Worm (Caenorhabditis elegans) whole organism, young adult: ENCODE results near the gene mca-2.

Experiments
- B0035.1 ChIP-seq: sonication (generic microtip); optimal IDR thresholded peaks from 2 replicates; lab custom pipeline; 2016; ENCODE audit warnings: missing genetic modification characterization, mild to moderate bottlenecking, missing compliant biosample characterization, missing genotype, missing genetic modification reagents
- B0336.3 ChIP-seq: fragments of 200-800 bp; sonication (Bioruptor generic); IDR thresholded peaks from 2 replicates; pipeline ENCODE4 v1.3.6; 2022; ENCODE audit warnings: missing genetic modification characterization, missing compliant biosample characterization
- F10E7.11 ChIP-seq: sonication (generic microtip); optimal IDR thresholded peaks from 2 replicates; lab custom pipeline; 2017; ENCODE audit warnings: mild to moderate bottlenecking, missing genetic modification characterization, moderate library complexity, missing compliant biosample characterization
- F37B4.10 ChIP-seq: fragments of 200-800 bp; sonication (Bioruptor generic); IDR thresholded peaks from 2 replicates; pipeline ENCODE4 v1.3.6; 2022; ENCODE audit warnings: missing genetic modification characterization, missing compliant biosample characterization
- F52B5.7 ChIP-seq: sonication (generic microtip); optimal IDR thresholded peaks from 2 replicates; lab custom pipeline; 2016; ENCODE audit warnings: mild to moderate bottlenecking, missing genetic modification characterization, missing compliant biosample characterization
- Y53F4B.3 ChIP-seq: fragments of 200-800 bp; sonication (Bioruptor generic); IDR thresholded peaks from 2 replicates; pipeline ENCODE4 v1.3.6; 2022; ENCODE audit warnings: missing genetic modification reagents, missing genetic modification characterization, missing compliant biosample characterization
- Y56A3A.18 ChIP-seq: fragments of 200-800 bp; sonication (Bioruptor generic); IDR thresholded peaks from 2 replicates; pipeline ENCODE4 v1.3.6; 2022; ENCODE audit warnings: missing genetic modification reagents, missing genetic modification characterization, missing compliant biosample characterization
- ama-1 ChIP-seq, 3 experiments: fragments of 150-350 bp in 1 of 3; sonication (generic microtip) in 2 of 3; optimal IDR thresholded peaks; 2 replicates each; lab custom pipeline; 2014 to 2018; ENCODE audit warnings: missing biosample characterization in 2 of 3, missing genetic modification characterization in 2 of 3, missing genetic modification reagents in 2 of 3
- attf-6 ChIP-seq: fragments of 200-800 bp; sonication (Bioruptor generic); IDR thresholded peaks from 2 replicates; pipeline ENCODE4 v1.3.6; 2022; ENCODE audit warnings: missing genetic modification reagents, missing genetic modification characterization, missing compliant biosample characterization
- ccch-3 ChIP-seq: fragments of 200-800 bp; sonication (Bioruptor generic); optimal IDR thresholded peaks from 2 replicates; lab custom pipeline; 2018; ENCODE audit warnings: mild to moderate bottlenecking, missing genetic modification characterization, missing compliant biosample characterization
- ceh-27 ChIP-seq: fragments of 200-800 bp; sonication (Bioruptor generic); optimal IDR thresholded peaks from 2 replicates; lab custom pipeline; 2018; ENCODE audit warnings: mild to moderate bottlenecking, missing genetic modification characterization, moderate library complexity, missing compliant biosample characterization
- ceh-40 ChIP-seq: fragments of 200-800 bp; sonication (Bioruptor generic); IDR thresholded peaks from 2 replicates; pipeline ENCODE4 v1.3.6; 2022; ENCODE audit warnings: missing genetic modification characterization, missing compliant biosample characterization
- dox-1 ChIP-seq: fragments of 200-800 bp; sonication (Bioruptor generic); IDR thresholded peaks from 2 replicates; pipeline ENCODE4 v1.3.6; 2022; ENCODE audit warnings: missing genetic modification reagents, missing genetic modification characterization, missing compliant biosample characterization
- dpff-1 ChIP-seq: sonication (generic microtip); optimal IDR thresholded peaks from 2 replicates; lab custom pipeline; 2017; ENCODE audit warnings: mild to moderate bottlenecking, missing genetic modification characterization, missing compliant biosample characterization
- efl-1 ChIP-seq: fragments of 150-350 bp; optimal IDR thresholded peaks from 2 replicates; lab custom pipeline; 2014; ENCODE audit warnings: missing biosample characterization, missing genetic modification reagents, missing genetic modification characterization
- fkh-3 ChIP-seq: sonication (generic microtip); optimal IDR thresholded peaks from 2 replicates; lab custom pipeline; 2016; ENCODE audit warnings: mild to moderate bottlenecking, missing genetic modification characterization, missing compliant biosample characterization
- hlh-12 ChIP-seq: sonication (generic microtip); optimal IDR thresholded peaks from 2 replicates; lab custom pipeline; 2016; ENCODE audit warnings: missing genetic modification characterization, missing compliant biosample characterization
- hsf-1 ChIP-seq: fragments of 200-800 bp; sonication (Bioruptor generic); IDR thresholded peaks from 2 replicates; pipeline ENCODE4 v1.3.6; 2022; ENCODE audit warnings: missing genetic modification reagents, missing genetic modification characterization, missing compliant biosample characterization
- lag-1 ChIP-seq: fragments of 200-800 bp; sonication (Bioruptor generic); IDR thresholded peaks from 2 replicates; pipeline ENCODE4 v1.3.6; 2022; ENCODE audit warnings: missing genetic modification reagents, missing genetic modification characterization, missing compliant biosample characterization
- lsl-1 ChIP-seq: fragments of 200-800 bp; sonication (Bioruptor generic); optimal IDR thresholded peaks from 2 replicates; lab custom pipeline; 2018; ENCODE audit warnings: mild to moderate bottlenecking, missing genetic modification characterization, moderate library complexity, missing compliant biosample characterization
- lsy-27 ChIP-seq: sonication (generic microtip); optimal IDR thresholded peaks from 2 replicates; lab custom pipeline; 2017; ENCODE audit warnings: missing genetic modification characterization, mild to moderate bottlenecking, missing compliant biosample characterization, antibody characterized with exemption, missing genotype, borderline replicate concordance; ENCODE audit not compliant: insufficient read depth
- madf-6 ChIP-seq: fragments of 200-800 bp; sonication (Bioruptor generic); IDR thresholded peaks from 2 replicates; pipeline ENCODE4 v1.3.6; 2022; ENCODE audit warnings: missing genetic modification reagents, missing genetic modification characterization, missing compliant biosample characterization
- madf-8 ChIP-seq: fragments of 200-800 bp; sonication (Bioruptor generic); conservative IDR thresholded peaks from 2 replicates; pipeline ENCODE4 v1.3.6; 2022; ENCODE audit warnings: missing genetic modification reagents, missing genetic modification characterization, missing compliant biosample characterization
- mcd-1 ChIP-seq: fragments of 200-800 bp; sonication (Bioruptor generic); IDR thresholded peaks from 2 replicates; pipeline ENCODE4 v1.3.6; 2022; ENCODE audit warnings: missing genetic modification reagents, missing genetic modification characterization, missing compliant biosample characterization
- mes-4 ChIP-seq: sonication (generic microtip); optimal IDR thresholded peaks from 2 replicates; lab custom pipeline; 2016; ENCODE audit warnings: missing genotype, missing genetic modification characterization, missing compliant biosample characterization
- nfya-1 ChIP-seq: sonication (generic microtip); optimal IDR thresholded peaks from 2 replicates; lab custom pipeline; 2017; ENCODE audit warnings: antibody characterized with exemption, missing compliant biosample characterization, missing genetic modification characterization, borderline replicate concordance; ENCODE audit not compliant: insufficient read depth
- nfyb-1 ChIP-seq: fragments of 200-800 bp; sonication (Bioruptor generic); IDR thresholded peaks from 2 replicates; pipeline ENCODE4 v1.3.6; 2022; ENCODE audit warnings: missing genetic modification reagents, missing genetic modification characterization, missing compliant biosample characterization
- nhr-80 ChIP-seq: sonication (generic microtip); optimal IDR thresholded peaks from 2 replicates; lab custom pipeline; 2016; ENCODE audit warnings: missing genetic modification characterization, missing compliant biosample characterization
- nhr-90 ChIP-seq: sonication (generic microtip); optimal IDR thresholded peaks from 2 replicates; lab custom pipeline; 2016; ENCODE audit warnings: missing genotype, mild to moderate bottlenecking, missing genetic modification characterization, missing compliant biosample characterization
- pbrm-1 ChIP-seq: fragments of 200-800 bp; sonication (Bioruptor generic); IDR thresholded peaks from 2 replicates; pipeline ENCODE4 v1.3.6; 2022; ENCODE audit warnings: missing genetic modification reagents, missing genetic modification characterization, missing compliant biosample characterization
- rcor-1 ChIP-seq: fragments of 200-800 bp; sonication (Bioruptor generic); IDR thresholded peaks from 2 replicates; pipeline ENCODE4 v1.3.6; 2022; ENCODE audit warnings: missing genetic modification reagents, missing genetic modification characterization, missing compliant biosample characterization
- repo-1 ChIP-seq: sonication (generic microtip); optimal IDR thresholded peaks from 2 replicates; lab custom pipeline; 2017; ENCODE audit warnings: mild to moderate bottlenecking, missing genetic modification characterization, missing compliant biosample characterization
- rpc-1 ChIP-seq, 2 experiments: fragments of 150-350 bp in 1 of 2; sonication (generic microtip) in 1 of 2; optimal IDR thresholded peaks; 2 replicates each; lab custom pipeline; 2014 to 2018; ENCODE audit warnings: missing biosample characterization in 1 of 2, missing genetic modification characterization in 1 of 2, missing genetic modification reagents in 1 of 2, missing genotype in 1 of 2
- sea-2 ChIP-seq: fragments of 200-800 bp; sonication (Bioruptor generic); IDR thresholded peaks from 2 replicates; pipeline ENCODE4 v1.3.6; 2022; ENCODE audit warnings: missing genetic modification characterization, missing compliant biosample characterization
- snpc-1.1 ChIP-seq: sonication (generic microtip); optimal IDR thresholded peaks from 2 replicates; lab custom pipeline; 2017; ENCODE audit warnings: missing genetic modification characterization, mild to moderate bottlenecking, missing compliant biosample characterization, antibody characterized with exemption, moderate library complexity, missing genotype, missing genetic modification reagents; ENCODE audit not compliant: insufficient read depth
- snpc-1.3 ChIP-seq: sonication (generic microtip); optimal IDR thresholded peaks from 2 replicates; lab custom pipeline; 2017; ENCODE audit warnings: missing genetic modification characterization, mild to moderate bottlenecking, missing compliant biosample characterization, antibody characterized with exemption, moderate library complexity, missing genotype, missing genetic modification reagents; ENCODE audit not compliant: insufficient read depth
- somi-1 ChIP-seq: fragments of 200-800 bp; sonication (Bioruptor generic); optimal IDR thresholded peaks from 2 replicates; lab custom pipeline; 2018; ENCODE audit warnings: mild to moderate bottlenecking, missing genetic modification characterization, missing compliant biosample characterization
- sptf-2 ChIP-seq: fragments of 200-800 bp; sonication (Bioruptor generic); optimal IDR thresholded peaks from 2 replicates; lab custom pipeline; 2018; ENCODE audit warnings: mild to moderate bottlenecking, missing genetic modification characterization, missing compliant biosample characterization
- tlf-1 ChIP-seq: fragments of 200-800 bp; sonication (Bioruptor generic); optimal IDR thresholded peaks from 2 replicates; lab custom pipeline; 2018; ENCODE audit warnings: mild to moderate bottlenecking, missing genetic modification characterization, missing compliant biosample characterization
- unc-62 ChIP-seq: fragments of 150-350 bp; optimal IDR thresholded peaks from 2 replicates; lab custom pipeline; 2014; ENCODE audit warnings: missing biosample characterization, missing genetic modification reagents, missing genetic modification characterization
- zfh-2 ChIP-seq: fragments of 200-800 bp; sonication (Bioruptor generic); conservative IDR thresholded peaks from 2 replicates; pipeline ENCODE4 v1.3.6; 2022; ENCODE audit warnings: missing genetic modification reagents, missing genetic modification characterization, missing compliant biosample characterization
- ztf-22 ChIP-seq: fragments of 200-800 bp; sonication (Bioruptor generic); optimal IDR thresholded peaks from 2 replicates; lab custom pipeline; 2018; ENCODE audit warnings: mild to moderate bottlenecking, missing genetic modification characterization, moderate library complexity, missing compliant biosample characterization
- ztf-6 ChIP-seq: fragments of 200-800 bp; sonication (Bioruptor generic); IDR thresholded peaks from 2 replicates; pipeline ENCODE4 v1.3.6; 2022; ENCODE audit warnings: missing genetic modification reagents, missing genetic modification characterization, missing compliant biosample characterization

mca-2 gene

ce11 chrIV:2111300-2111874 is 27.6 kb downstream of the mca-2 start, which contains the start of gene che-6 (continued):
- TF ChIP-seq fkh-3 (tag; lab: Kevin White, UChicago) (no peak), zfh-2 (no peak), somi-1 (no peak), nhr-80 (tag; lab: Kevin White, UChicago) (peak; percentile 37), Y56A3A.18 (GFP tag; lab: Robert Waterston, UW) (0 out of 2 replicates have a peak, but pooled peaks have one; percentile 76), rpc-1 (optimal IDR thresholded peaks at IDR 0.05; lab: Kevin White, UChicago) (no peak), rpc-1 (tag; optimal IDR thresholded peaks at IDR 0.05; lab: Kevin White, UChicago) (no peak), unc-62 (no peak), B0336.3 (GFP tag; lab: Robert Waterston, UW) (peak; percentile 69), madf-6 (0 out of 2 replicates have a peak, but pooled peaks have one; percentile 20), attf-6 (GFP tag; lab: Robert Waterston, UW) (no peak), Y53F4B.3 (GFP tag; lab: Robert Waterston, UW) (no peak), ccch-3 (GFP tag; lab: Kevin White, UChicago) (no peak), F37B4.10 (GFP tag; lab: Robert Waterston, UW) (no peak), ama-1 (optimal IDR thresholded peaks at IDR 0.05; lab: Kevin White, UChicago) (no peak), ama-1 (GFP tag; optimal IDR thresholded peaks at IDR 0.05; lab: Kevin White, UChicago) (no peak), F10E7.11 (no peak), ztf-6 (GFP tag; lab: Robert Waterston, UW) (no peak), repo-1 (tag; lab: Kevin White, UChicago) (peak; percentile 20), tlf-1 (peak; percentile 59), hlh-12 (tag; lab: Kevin White, UChicago) (no peak), lsl-1 (GFP tag; lab: Kevin White, UChicago) (no peak), sea-2 (GFP tag; lab: Robert Waterston, UW) (no peak), nhr-90 (tag; lab: Kevin White, UChicago) (peak; percentile 62), mcd-1 (GFP tag; lab: Robert Waterston, UW) (peak; percentile 43; the same call in 1 of the 2 replicates), B0035.1 (tag; lab: Kevin White, UChicago) (peak; percentile 70), lsy-27 (tag; lab: Kevin White, UChicago) (no peak), madf-8 (GFP tag; lab: Robert Waterston, UW) (no peak), rcor-1 (GFP tag; lab: Robert Waterston, UW) (no peak; the same call in 1 of the 2 replicates), snpc-1.1 (tag; lab: Kevin White, UChicago) (no peak)
- TF ChIP-seq, all 124 proteins: peak for 20

ce11 chrIV:2113362-2114056 is 29.7 kb downstream of the mca-2 start, which contains the start of gene C23H5.8:
Gene C23H5.8, minus strand, starts transcription at chrIV:2113412.
- TF ChIP-seq nfyb-1 (0 out of 2 replicates have a peak, but pooled peaks have one; percentile 11), hsf-1 (peak; percentile 96), ceh-40 (0 out of 2 replicates have a peak, but pooled peaks have one; percentile 36), ztf-6 (GFP tag; lab: Robert Waterston, UW) (no peak)

- TF ChIP-seq efl-1 (no peak), nfya-1 (tag; lab: Kevin White, UChicago) (no peak), dox-1 (no peak), ceh-27 (GFP tag; lab: Kevin White, UChicago) (no peak), Y56A3A.18 (GFP tag; lab: Robert Waterston, UW) (no peak), zfh-2 (no peak), nfyb-1 (no peak), snpc-1.3 (no peak), F52B5.7 (tag; lab: Kevin White, UChicago) (no peak), ztf-22 (GFP tag; lab: Kevin White, UChicago) (no peak), lag-1 (GFP tag; lab: Robert Waterston, UW) (no peak), mes-4 (tag; lab: Kevin White, UChicago) (no peak), attf-6 (GFP tag; lab: Robert Waterston, UW) (no peak), B0336.3 (GFP tag; lab: Robert Waterston, UW) (no peak), rcor-1 (GFP tag; lab: Robert Waterston, UW) (no peak), dpff-1 (tag; lab: Kevin White, UChicago) (no peak), pbrm-1 (GFP tag; lab: Robert Waterston, UW) (no peak), sptf-2 (GFP tag; lab: Kevin White, UChicago) (no peak)
Measured at ce11 chrIV:2114337-2114736, 30.5 kb downstream of the mca-2 start, which contains the start of gene xbx-4. Gene xbx-4, plus strand, starts transcription at chrIV:2114637.
